Worm (Caenorhabditis elegans) whole organism, L2 larva: Measurements from ENCODE around the gene str-69.
"Not testable (repeated sequence)": the region's sequence is repeated elsewhere in the genome, so short reads cannot be mapped to it uniquely, and the experiment has no call there.

ENCODE experiments used
- F13H6.1 ChIP-seq: sonication (generic microtip); optimal IDR thresholded peaks from 2 replicates; lab custom pipeline; 2016; ENCODE audit warnings: missing genetic modification characterization, missing compliant biosample characterization
- R02D3.7 ChIP-seq: fragments of 150-350 bp; optimal IDR thresholded peaks from 2 replicates; lab custom pipeline; 2014; ENCODE audit warnings: missing biosample characterization, missing genetic modification characterization
- Y55F3AM.14 ChIP-seq: fragments of 200-800 bp; sonication (Bioruptor generic); optimal IDR thresholded peaks from 2 replicates; lab custom pipeline; 2018; ENCODE audit warnings: mild to moderate bottlenecking, missing genetic modification characterization, missing compliant biosample characterization
- ZK546.5 ChIP-seq: sonication (generic microtip); optimal IDR thresholded peaks from 2 replicates; lab custom pipeline; 2017; ENCODE audit warnings: missing biosample characterization, missing genetic modification characterization
- alr-1 ChIP-seq: fragments of 150-350 bp; optimal IDR thresholded peaks from 2 replicates; lab custom pipeline; 2014; ENCODE audit warnings: missing biosample characterization, missing genetic modification characterization
- aly-2 ChIP-seq: fragments of 150-350 bp; optimal IDR thresholded peaks from 2 replicates; lab custom pipeline; 2014; ENCODE audit warnings: missing biosample characterization, missing genetic modification characterization
- blmp-1 ChIP-seq: sonication (generic microtip); optimal IDR thresholded peaks from 2 replicates; lab custom pipeline; 2017; ENCODE audit warnings: missing genetic modification characterization, mild to moderate bottlenecking, missing compliant biosample characterization, antibody characterized with exemption, moderate library complexity; ENCODE audit not compliant: insufficient read depth
- ceh-82 ChIP-seq: fragments of 150-350 bp; optimal IDR thresholded peaks from 2 replicates; lab custom pipeline; 2014; ENCODE audit warnings: missing biosample characterization, missing genetic modification characterization
- crh-2 ChIP-seq: sonication (generic microtip); optimal IDR thresholded peaks from 2 replicates; lab custom pipeline; 2017; ENCODE audit warnings: missing biosample characterization, missing genetic modification characterization
- dmd-4 ChIP-seq: sonication (generic microtip); optimal IDR thresholded peaks from 2 replicates; lab custom pipeline; 2017; ENCODE audit warnings: missing biosample characterization, missing genetic modification characterization
- egl-27 ChIP-seq: sonication (generic microtip); optimal IDR thresholded peaks from 3 replicates; lab custom pipeline; 2017; ENCODE audit warnings: missing biosample characterization, missing genetic modification reagents, missing genetic modification characterization
- elt-1 ChIP-seq: fragments of 150-350 bp; optimal IDR thresholded peaks from 2 replicates; lab custom pipeline; 2014; ENCODE audit warnings: missing biosample characterization, missing genetic modification characterization
- elt-3 ChIP-seq: sonication (generic microtip); optimal IDR thresholded peaks from 2 replicates; lab custom pipeline; 2017; ENCODE audit warnings: missing biosample characterization, missing genetic modification characterization
- fos-1 ChIP-seq: fragments of 150-350 bp; optimal IDR thresholded peaks from 2 replicates; lab custom pipeline; 2014; ENCODE audit warnings: missing biosample characterization, missing genetic modification characterization
- gmeb-1 ChIP-seq: fragments of 150-350 bp; optimal IDR thresholded peaks from 2 replicates; lab custom pipeline; 2014; ENCODE audit warnings: missing biosample characterization, missing genetic modification characterization
- lin-11 ChIP-seq: fragments of 150-350 bp; sonication (generic microtip); optimal IDR thresholded peaks from 2 replicates; lab custom pipeline; 2014; ENCODE audit warnings: missing biosample characterization, missing genetic modification characterization, inconsistent platforms, mixed read lengths
- lin-39 ChIP-seq: fragments of 150-350 bp; optimal IDR thresholded peaks from 2 replicates; lab custom pipeline; 2014; ENCODE audit warnings: missing biosample characterization, missing genetic modification reagents, missing genetic modification characterization
- lsy-2 ChIP-seq, 2 experiments: fragments of 150-350 bp in 1 of 2; sonication (generic microtip) in 1 of 2; optimal IDR thresholded peaks; 2 replicates each; lab custom pipeline; 2014 to 2017; ENCODE audit warnings: missing biosample characterization in 2 of 2, missing genetic modification characterization in 2 of 2
- mab-5 ChIP-seq: fragments of 150-350 bp; optimal IDR thresholded peaks from 2 replicates; lab custom pipeline; 2014; ENCODE audit warnings: missing biosample characterization, missing genetic modification characterization
- mbf-1 ChIP-seq: sonication (generic microtip); optimal IDR thresholded peaks from 2 replicates; lab custom pipeline; 2017; ENCODE audit warnings: missing biosample characterization, missing genetic modification characterization
- mdl-1 ChIP-seq, 2 experiments: fragments of 150-350 bp in 1 of 2; sonication (generic microtip) in 1 of 2; optimal IDR thresholded peaks; 2 replicates each; lab custom pipeline; 2017; ENCODE audit warnings: missing biosample characterization in 2 of 2, missing genetic modification characterization in 2 of 2
- nhr-11 ChIP-seq: fragments of 150-350 bp; optimal IDR thresholded peaks from 2 replicates; lab custom pipeline; 2014; ENCODE audit warnings: missing biosample characterization, missing genetic modification characterization
- nhr-21 ChIP-seq: fragments of 150-350 bp; optimal IDR thresholded peaks from 2 replicates; lab custom pipeline; 2014; ENCODE audit warnings: missing biosample characterization, missing genetic modification characterization
- nhr-23 ChIP-seq: fragments of 150-350 bp; optimal IDR thresholded peaks from 2 replicates; lab custom pipeline; 2014; ENCODE audit warnings: missing biosample characterization, missing genetic modification reagents, missing genetic modification characterization
- nhr-237 ChIP-seq: fragments of 150-350 bp; optimal IDR thresholded peaks from 2 replicates; lab custom pipeline; 2014; ENCODE audit warnings: missing biosample characterization, missing genetic modification characterization
- nhr-25 ChIP-seq: fragments of 150-350 bp; sonication (generic microtip); optimal IDR thresholded peaks from 3 replicates; lab custom pipeline; 2014; ENCODE audit warnings: missing biosample characterization, missing genetic modification characterization
- nhr-6 ChIP-seq: fragments of 150-350 bp; optimal IDR thresholded peaks from 2 replicates; lab custom pipeline; 2014; ENCODE audit warnings: missing biosample characterization, missing genetic modification characterization
- nhr-77 ChIP-seq: fragments of 150-350 bp; optimal IDR thresholded peaks from 2 replicates; lab custom pipeline; 2014; ENCODE audit warnings: missing biosample characterization, missing genetic modification characterization
- peb-1 ChIP-seq: fragments of 150-350 bp; optimal IDR thresholded peaks from 2 replicates; lab custom pipeline; 2014; ENCODE audit warnings: missing biosample characterization, missing genetic modification characterization
- sem-4 ChIP-seq: fragments of 150-350 bp; optimal IDR thresholded peaks from 2 replicates; lab custom pipeline; 2014; ENCODE audit warnings: missing biosample characterization, missing genetic modification reagents, missing genetic modification characterization
- sma-3 ChIP-seq: sonication (generic microtip); optimal IDR thresholded peaks from 2 replicates; lab custom pipeline; 2016; ENCODE audit warnings: missing genetic modification reagents, missing genetic modification characterization, missing compliant biosample characterization
- sma-9 ChIP-seq, 2 experiments: fragments of 150-350 bp in 1 of 2; sonication (generic microtip) in 1 of 2; optimal IDR thresholded peaks; 2 replicates each; lab custom pipeline; 2014 to 2016; ENCODE audit warnings: missing genetic modification characterization in 2 of 2, mild to moderate bottlenecking in 1 of 2, missing biosample characterization in 1 of 2, missing compliant biosample characterization in 1 of 2, missing genetic modification reagents in 1 of 2, moderate library complexity in 1 of 2
- snpc-4 ChIP-seq: fragments of 150-350 bp; optimal IDR thresholded peaks from 2 replicates; lab custom pipeline; 2014; ENCODE audit warnings: missing biosample characterization, missing genetic modification characterization
- zag-1 ChIP-seq: fragments of 150-350 bp; optimal IDR thresholded peaks from 2 replicates; lab custom pipeline; 2014; ENCODE audit warnings: missing biosample characterization, missing genetic modification characterization
- ztf-4 ChIP-seq: fragments of 150-350 bp; optimal IDR thresholded peaks from 2 replicates; lab custom pipeline; 2014; ENCODE audit warnings: missing biosample characterization, missing genetic modification characterization

Gene str-69

DNA sequence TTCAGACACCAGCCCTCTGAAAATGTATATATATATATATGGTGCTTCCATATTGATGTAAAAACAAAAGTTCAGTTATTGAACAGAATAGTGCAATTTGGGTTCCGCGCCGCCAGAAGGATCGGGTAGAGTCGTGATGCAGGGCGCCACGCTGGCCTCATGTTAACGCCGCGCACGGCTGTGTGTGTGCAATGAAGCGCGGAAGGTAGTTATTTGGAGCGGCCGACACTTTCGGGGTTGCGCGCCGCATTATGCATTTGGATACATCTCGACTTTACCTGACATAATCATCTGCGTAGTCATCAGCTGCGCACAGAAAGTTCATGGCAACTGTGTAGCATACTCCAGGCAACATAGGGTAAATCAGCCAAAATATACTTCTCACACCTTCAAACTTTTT is 1.1 kb upstream of the str-69 start:
- no peak for TF ChIP-seq alr-1 (tag; lab: Kevin White, UChicago)
- no peak for TF ChIP-seq ztf-4 (tag; lab: Kevin White, UChicago)
- no peak for TF ChIP-seq gmeb-1 (tag; lab: Kevin White, UChicago)
- TF ChIP-seq ZK546.5 (tag; lab: Kevin White, UChicago): no peak
- no peak for TF ChIP-seq zag-1 (tag; lab: Kevin White, UChicago)
- no peak for TF ChIP-seq fos-1
- no peak for TF ChIP-seq mdl-1 (tag; optimal IDR thresholded peaks at IDR 0.05; lab: Kevin White, UChicago)
- TF ChIP-seq nhr-6 (tag; lab: Kevin White, UChicago): no peak
- TF ChIP-seq sem-4 (tag; lab: Kevin White, UChicago): no peak
- no peak for TF ChIP-seq sma-3 (GFP tag; lab: Kevin White, UChicago)
- no peak for TF ChIP-seq nhr-21 (tag; lab: Kevin White, UChicago)
- TF ChIP-seq mab-5 (tag; lab: Kevin White, UChicago): no peak
- TF ChIP-seq snpc-4 (tag; lab: Kevin White, UChicago): no peak
- no peak for TF ChIP-seq nhr-11 (tag; lab: Kevin White, UChicago)
- TF ChIP-seq lsy-2 (tag; optimal IDR thresholded peaks at IDR 0.05; lab: Kevin White, UChicago): no peak
- no peak for TF ChIP-seq elt-1
- TF ChIP-seq, all 48 proteins: peak for 0

DNA sequence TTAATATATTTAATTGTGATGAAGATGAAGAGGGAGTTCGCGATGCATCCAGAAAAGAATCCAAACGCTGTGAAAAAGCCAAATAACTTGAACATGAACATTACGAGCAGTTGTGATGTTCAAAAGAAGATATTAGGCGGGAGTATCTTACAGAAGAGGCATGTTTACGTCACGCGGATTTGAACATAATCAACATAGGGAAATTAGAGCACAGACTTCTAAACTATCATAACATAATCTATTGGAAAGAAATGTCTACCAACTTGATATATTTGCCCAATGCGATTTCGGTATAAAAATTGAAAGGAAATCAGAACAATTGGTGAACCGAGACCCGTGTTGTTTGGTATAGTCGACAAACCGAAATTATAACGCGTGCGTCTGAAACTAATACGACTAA is 1.6 kb downstream of the str-69 start, which contains the start of gene str-66:
str-66 (minus strand) TSS at position 101 of the 400 bp plus-strand sequence.
- TF ChIP-seq fos-1 (no peak), sma-9 (GFP tag; optimal IDR thresholded peaks at IDR 0.05; lab: Kevin White, UChicago) (no peak), sma-9 (tag; optimal IDR thresholded peaks at IDR 0.05; lab: Kevin White, UChicago) (no peak), nhr-25 (tag; lab: Kevin White, UChicago) (no peak), ZK546.5 (tag; lab: Kevin White, UChicago) (no peak), gmeb-1 (tag; lab: Kevin White, UChicago) (no peak), dmd-4 (no peak), sma-3 (GFP tag; lab: Kevin White, UChicago) (no peak), lin-39 (tag; lab: Kevin White, UChicago) (no peak), mbf-1 (tag; lab: Kevin White, UChicago) (no peak), egl-27 (tag; lab: Kevin White, UChicago) (no peak), F13H6.1 (no peak), crh-2 (tag; lab: Kevin White, UChicago) (no peak), Y55F3AM.14 (GFP tag; lab: Kevin White, UChicago) (no peak), aly-2 (tag; lab: Kevin White, UChicago) (no peak), lsy-2 (tag; optimal IDR thresholded peaks at IDR 0.05; lab: Kevin White, UChicago) (no peak), zag-1 (tag; lab: Kevin White, UChicago) (no peak), nhr-23 (tag; lab: Kevin White, UChicago) (no peak), elt-3 (no peak), nhr-21 (tag; lab: Kevin White, UChicago) (no peak), ceh-82 (no peak)
- TF ChIP-seq, all 48 proteins: peak for 0

DNA sequence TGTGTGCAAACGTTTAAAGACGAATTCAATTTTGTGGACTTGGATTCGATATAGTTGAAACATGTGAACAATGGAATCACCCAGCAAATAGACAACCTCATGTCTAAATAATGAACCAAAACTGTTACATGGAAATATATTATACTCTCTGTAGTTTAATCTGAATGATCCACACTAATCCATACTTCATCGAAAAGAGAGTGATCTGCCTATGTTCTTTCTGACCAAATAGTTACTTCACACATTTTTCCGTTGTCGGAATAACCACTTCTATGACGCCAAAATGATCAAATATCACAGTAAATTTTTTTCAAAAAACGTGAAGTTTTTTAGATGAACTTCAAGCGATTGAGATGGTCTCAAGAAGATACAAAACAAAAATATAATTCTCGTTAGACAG is 3.7 kb downstream of the str-69 start, which contains the start of gene Y73C8C.4:
Y73C8C.4 (minus strand) TSS at position 101 of the 400 bp plus-strand sequence.
- TF ChIP-seq blmp-1 (tag; lab: Kevin White, UChicago); mdl-1 (tag; optimal IDR thresholded peaks at IDR 0.05; lab: Kevin White, UChicago); fos-1: not testable (repeated sequence)

DNA sequence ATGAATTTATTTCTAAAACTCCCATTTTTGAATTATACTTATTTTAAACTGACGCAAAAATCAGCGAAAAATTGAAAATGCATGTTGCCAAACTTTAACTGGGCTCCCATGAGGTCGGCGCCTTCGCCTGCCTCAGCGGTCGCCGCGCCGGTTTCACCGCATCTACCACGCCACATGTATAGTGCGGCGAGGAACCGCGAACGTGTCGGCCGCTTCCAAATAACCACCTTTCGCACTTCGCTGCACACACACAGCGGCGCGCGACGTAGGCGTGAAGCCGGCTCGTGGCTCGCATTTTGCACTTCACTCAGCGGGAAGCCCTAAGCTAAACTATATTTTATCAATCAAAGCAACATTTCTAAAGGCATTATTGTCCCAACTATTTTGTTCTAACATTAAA is 5.2 kb downstream of the str-69 start:
- no peak for TF ChIP-seq elt-3
- TF ChIP-seq nhr-77: no peak
- no peak for TF ChIP-seq ceh-82
- TF ChIP-seq mab-5 (tag; lab: Kevin White, UChicago): no peak
- no peak for TF ChIP-seq mbf-1 (tag; lab: Kevin White, UChicago)
- no peak for TF ChIP-seq egl-27 (tag; lab: Kevin White, UChicago)
- no peak for TF ChIP-seq R02D3.7
- no peak for TF ChIP-seq Y55F3AM.14 (GFP tag; lab: Kevin White, UChicago)
- TF ChIP-seq lin-11 (tag; lab: Kevin White, UChicago): no peak
- no peak for TF ChIP-seq peb-1
- no peak for TF ChIP-seq lin-39 (tag; lab: Kevin White, UChicago)
- no peak for TF ChIP-seq nhr-237
- TF ChIP-seq nhr-25 (tag; lab: Kevin White, UChicago): no peak
- TF ChIP-seq ZK546.5 (tag; lab: Kevin White, UChicago): no peak
- TF ChIP-seq sma-9 (GFP tag; optimal IDR thresholded peaks at IDR 0.05; lab: Kevin White, UChicago): no peak
- TF ChIP-seq sma-9 (tag; optimal IDR thresholded peaks at IDR 0.05; lab: Kevin White, UChicago): no peak
- no peak for TF ChIP-seq gmeb-1 (tag; lab: Kevin White, UChicago)
